Fruit fly (Drosophila melanogaster) whole organism, embryonic: ENCODE measurements around the gene Cep97.

Experiments used
- Adf1 ChIP-seq: fragments of 200-800 bp; sonication (Bioruptor generic); IDR thresholded peaks from 2 replicates; pipeline ENCODE4 v1.3.6; 2022; ENCODE audit warnings: missing biosample characterization, missing genetic modification characterization
- Atf-2 ChIP-seq: fragments of 200-800 bp; sonication (Bioruptor generic); optimal IDR thresholded peaks from 2 replicates; lab custom pipeline; 2016; ENCODE audit warnings: missing biosample characterization, missing genetic modification characterization
- CG10267 ChIP-seq: fragments of 200-800 bp; sonication (Bioruptor generic); optimal IDR thresholded peaks from 2 replicates; lab custom pipeline; 2018; ENCODE audit warnings: missing biosample characterization, mild to moderate bottlenecking, missing genetic modification characterization, moderate library complexity
- CG10979 ChIP-seq: fragments of 200-800 bp; sonication (Bioruptor generic); optimal IDR thresholded peaks from 2 replicates; lab custom pipeline; 2018; ENCODE audit warnings: missing biosample characterization, mild to moderate bottlenecking, missing genetic modification characterization, moderate library complexity
- CG11504 ChIP-seq: fragments of 200-800 bp; sonication (Bioruptor generic); optimal IDR thresholded peaks from 3 replicates; lab custom pipeline; 2019; ENCODE audit warnings: missing biosample characterization, mild to moderate bottlenecking, missing genetic modification characterization, moderate library complexity
- CG11696 ChIP-seq: fragments of 200-800 bp; sonication (Bioruptor generic); IDR thresholded peaks from 2 replicates; pipeline ENCODE4 v1.3.6; 2022; ENCODE audit warnings: missing biosample characterization, missing genetic modification characterization
- CG12104 ChIP-seq: fragments of 200-800 bp; sonication (Bioruptor generic); optimal IDR thresholded peaks from 3 replicates; lab custom pipeline; 2016; ENCODE audit warnings: missing biosample characterization, missing genetic modification characterization
- CG12942 ChIP-seq: fragments of 200-800 bp; sonication (Bioruptor generic); optimal IDR thresholded peaks from 3 replicates; lab custom pipeline; 2016; ENCODE audit warnings: missing biosample characterization, missing genetic modification characterization
- CG15269 ChIP-seq: fragments of 200-800 bp; sonication (Bioruptor generic); optimal IDR thresholded peaks from 2 replicates; lab custom pipeline; 2018; ENCODE audit warnings: missing biosample characterization, mild to moderate bottlenecking, missing genetic modification characterization, moderate library complexity
- CG17829 ChIP-seq: fragments of 200-800 bp; optimal IDR thresholded peaks from 2 replicates; lab custom pipeline; 2019; ENCODE audit warnings: missing biosample characterization, mild to moderate bottlenecking, missing genetic modification characterization, moderate library complexity
- CG2875 ChIP-seq: fragments of 200-800 bp; sonication (Bioruptor generic); optimal IDR thresholded peaks from 2 replicates; lab custom pipeline; 2017; ENCODE audit warnings: missing biosample characterization, mild to moderate bottlenecking, missing genetic modification characterization, missing genetic modification reagents
- CG31224 ChIP-seq: fragments of 200-800 bp; sonication (Bioruptor generic); IDR thresholded peaks from 2 replicates; pipeline ENCODE4 v1.3.6; 2022; ENCODE audit warnings: missing biosample characterization, missing genetic modification characterization
- CG3281 ChIP-seq: fragments of 200-800 bp; sonication (Bioruptor generic); optimal IDR thresholded peaks from 3 replicates; lab custom pipeline; 2017; ENCODE audit warnings: missing biosample characterization, mild to moderate bottlenecking, missing genetic modification characterization
- CG4404 ChIP-seq: fragments of 200-800 bp; sonication (Bioruptor generic); IDR thresholded peaks from 2 replicates; pipeline ENCODE4 v1.3.6; 2022; ENCODE audit warnings: missing biosample characterization, missing genetic modification characterization
- CG5953 ChIP-seq: fragments of 200-800 bp; sonication (Bioruptor generic); IDR thresholded peaks from 2 replicates; pipeline ENCODE4 v1.3.6; 2022; ENCODE audit warnings: missing biosample characterization, missing genetic modification characterization
- CG6791 ChIP-seq: fragments of 200-800 bp; sonication (Bioruptor generic); IDR thresholded peaks from 3 replicates; pipeline ENCODE4 v1.3.6; 2022; ENCODE audit warnings: missing biosample characterization, missing genetic modification characterization; ENCODE audit not compliant: partially characterized antibody
- CG6854 ChIP-seq: fragments of 200-800 bp; sonication (Bioruptor generic); optimal IDR thresholded peaks from 3 replicates; lab custom pipeline; 2017; ENCODE audit warnings: missing biosample characterization, mild to moderate bottlenecking, missing genetic modification characterization
- CG7839 ChIP-seq: fragments of 200-800 bp; sonication (Bioruptor generic); optimal IDR thresholded peaks from 3 replicates; lab custom pipeline; 2018; ENCODE audit warnings: missing biosample characterization, mild to moderate bottlenecking, missing genetic modification characterization, moderate library complexity
- CG8388 ChIP-seq: fragments of 200-800 bp; sonication (Bioruptor generic); optimal IDR thresholded peaks from 2 replicates; lab custom pipeline; 2019; ENCODE audit warnings: missing biosample characterization, mild to moderate bottlenecking, missing genetic modification characterization, moderate library complexity
- Camta ChIP-seq: fragments of 200-800 bp; sonication (Bioruptor generic); optimal IDR thresholded peaks from 2 replicates; lab custom pipeline; 2016; ENCODE audit warnings: missing biosample characterization, missing genetic modification characterization
- D19A ChIP-seq: fragments of 200-800 bp; optimal IDR thresholded peaks from 3 replicates; lab custom pipeline; 2019; ENCODE audit warnings: missing biosample characterization, mild to moderate bottlenecking, missing genetic modification characterization, moderate library complexity
- Dek ChIP-seq: fragments of 200-800 bp; sonication (Bioruptor generic); optimal IDR thresholded peaks from 3 replicates; lab custom pipeline; 2019; ENCODE audit warnings: missing biosample characterization, mild to moderate bottlenecking, missing genetic modification characterization, moderate library complexity
- Dfd ChIP-seq, 2 experiments: fragments of >200 bp; optimal IDR thresholded peaks; 2 replicates each; lab custom pipeline; 2017; ENCODE audit warnings: missing biosample characterization in 2 of 2, missing genetic modification characterization in 2 of 2
- H2.0 ChIP-seq: fragments of 200-800 bp; sonication (Bioruptor generic); IDR thresholded peaks from 2 replicates; pipeline ENCODE4 v1.3.6; 2022; ENCODE audit warnings: missing biosample characterization, missing genetic modification characterization
- Hr51 ChIP-seq, 2 experiments: fragments of 200-800 bp; sonication (Bioruptor generic); optimal IDR thresholded peaks; 2 replicates in 1 of 2; 3 replicates in 1 of 2; lab custom pipeline; 2016 to 2018; ENCODE audit warnings: missing biosample characterization in 2 of 2, missing genetic modification characterization in 2 of 2, mild to moderate bottlenecking in 1 of 2, moderate library complexity in 1 of 2
- Lhr ChIP-seq: fragments of 200-800 bp; sonication (Bioruptor generic); optimal IDR thresholded peaks from 3 replicates; lab custom pipeline; 2017; ENCODE audit warnings: mild to moderate bottlenecking, missing biosample characterization, missing genetic modification reagents, missing genetic modification characterization
- Mad ChIP-seq: fragments of 200-800 bp; sonication (Bioruptor generic); optimal IDR thresholded peaks from 2 replicates; lab custom pipeline; 2016; ENCODE audit warnings: missing biosample characterization, missing genetic modification characterization
- Myb ChIP-seq: fragments of 200-800 bp; sonication (Bioruptor generic); optimal IDR thresholded peaks from 2 replicates; lab custom pipeline; 2016; ENCODE audit warnings: missing biosample characterization, missing genetic modification characterization
- NFAT ChIP-seq: fragments of 200-800 bp; sonication (Bioruptor generic); IDR thresholded peaks from 2 replicates; pipeline ENCODE4 v1.3.6; 2022; ENCODE audit warnings: missing biosample characterization, missing genetic modification characterization
- Oli ChIP-seq: fragments of 200-800 bp; sonication (Bioruptor generic); optimal IDR thresholded peaks from 2 replicates; lab custom pipeline; 2018; ENCODE audit warnings: missing biosample characterization, mild to moderate bottlenecking, missing genetic modification characterization, moderate library complexity
- ac ChIP-seq: fragments of 200-800 bp; sonication (Bioruptor generic); optimal IDR thresholded peaks from 3 replicates; lab custom pipeline; 2017; ENCODE audit warnings: missing biosample characterization, mild to moderate bottlenecking, missing genetic modification characterization
- bcd ChIP-seq: fragments of 200-800 bp; sonication (Bioruptor generic); optimal IDR thresholded peaks from 2 replicates; lab custom pipeline; 2017; ENCODE audit warnings: missing biosample characterization, mild to moderate bottlenecking, missing genetic modification characterization
- dimm ChIP-seq: fragments of 200-800 bp; sonication (Bioruptor generic); IDR thresholded peaks from 2 replicates; pipeline ENCODE4 v1.3.6; 2022; ENCODE audit warnings: missing biosample characterization, missing genetic modification characterization
- dm ChIP-seq: fragments of 200-800 bp; sonication (Bioruptor generic); optimal IDR thresholded peaks from 3 replicates; lab custom pipeline; 2016; ENCODE audit warnings: missing biosample characterization, missing genetic modification characterization
- gem ChIP-seq: fragments of 200-800 bp; sonication (Bioruptor generic); optimal IDR thresholded peaks from 2 replicates; lab custom pipeline; 2019; ENCODE audit warnings: missing biosample characterization, mild to moderate bottlenecking, missing genetic modification characterization, moderate library complexity
- lola ChIP-seq, 3 experiments: fragments of >200 bp in 2 of 3; fragments of 200-800 bp in 1 of 3; sonication (Bioruptor generic) in 1 of 3; optimal IDR thresholded peaks; 2 replicates each; lab custom pipeline; 2017 to 2019; ENCODE audit warnings: missing biosample characterization in 3 of 3, missing genetic modification characterization in 3 of 3, mild to moderate bottlenecking in 1 of 3, moderate library complexity in 1 of 3
- lov ChIP-seq, 2 experiments: fragments of 200-800 bp in 1 of 2; fragments of >200 bp in 1 of 2; sonication (Bioruptor generic) in 1 of 2; IDR thresholded peaks in 1 of 2; optimal IDR thresholded peaks in 1 of 2; 2 replicates in 1 of 2; 3 replicates in 1 of 2; pipeline versions ENCODE4 v1.3.6 to Lab custom; 2017 to 2022; ENCODE audit warnings: missing biosample characterization in 1 of 2, missing genetic modification characterization in 1 of 2
- maf-S ChIP-seq: fragments of 200-800 bp; sonication (Bioruptor generic); optimal IDR thresholded peaks from 2 replicates; lab custom pipeline; 2016; ENCODE audit warnings: missing biosample characterization, missing genetic modification characterization
- nerfin-1 ChIP-seq: fragments of 200-800 bp; sonication (Bioruptor generic); optimal IDR thresholded peaks from 3 replicates; lab custom pipeline; 2019; ENCODE audit warnings: missing biosample characterization, mild to moderate bottlenecking, missing genetic modification characterization, moderate library complexity
- phol ChIP-seq: fragments of 200-800 bp; sonication (Bioruptor generic); optimal IDR thresholded peaks from 3 replicates; lab custom pipeline; 2018; ENCODE audit warnings: missing biosample characterization, mild to moderate bottlenecking, missing genetic modification characterization, moderate library complexity
- pros ChIP-seq: fragments of 200-800 bp; sonication (Bioruptor generic); optimal IDR thresholded peaks from 3 replicates; lab custom pipeline; 2019; ENCODE audit warnings: missing biosample characterization, mild to moderate bottlenecking, missing genetic modification characterization, moderate library complexity
- schlank ChIP-seq: fragments of 200-800 bp; sonication (Bioruptor generic); optimal IDR thresholded peaks from 2 replicates; lab custom pipeline; 2018; ENCODE audit warnings: missing biosample characterization, mild to moderate bottlenecking, missing genetic modification characterization
- sima ChIP-seq: fragments of 200-800 bp; sonication (Bioruptor generic); optimal IDR thresholded peaks from 2 replicates; lab custom pipeline; 2016; ENCODE audit warnings: missing biosample characterization, missing genetic modification characterization
- slou ChIP-seq: fragments of 200-800 bp; sonication (Bioruptor generic); optimal IDR thresholded peaks from 3 replicates; lab custom pipeline; 2016; ENCODE audit warnings: missing biosample characterization, missing genetic modification characterization
- slp2 ChIP-seq: fragments of 200-800 bp; sonication (Bioruptor generic); optimal IDR thresholded peaks from 2 replicates; lab custom pipeline; 2016; ENCODE audit warnings: missing biosample characterization, missing genetic modification characterization
- tap ChIP-seq: fragments of 200-800 bp; optimal IDR thresholded peaks from 3 replicates; lab custom pipeline; 2019; ENCODE audit warnings: missing biosample characterization, mild to moderate bottlenecking, missing genetic modification characterization, moderate library complexity
- ttk ChIP-seq: fragments of 200-800 bp; sonication (Bioruptor generic); IDR thresholded peaks from 2 replicates; pipeline ENCODE4 v2.1.2; 2022; ENCODE audit warnings: missing biosample characterization, missing genetic modification characterization
- unpg ChIP-seq: fragments of 200-800 bp; sonication (Bioruptor generic); optimal IDR thresholded peaks from 3 replicates; lab custom pipeline; 2018; ENCODE audit warnings: missing biosample characterization, mild to moderate bottlenecking, missing genetic modification characterization, moderate library complexity
- vvl ChIP-seq: fragments of 200-800 bp; sonication (Bioruptor generic); IDR thresholded peaks from 2 replicates; pipeline ENCODE4 v1.3.6; 2022; ENCODE audit warnings: missing biosample characterization, missing genetic modification characterization

Cep97 gene

dm6 chr2L:3844898-3845713 is 22.4 kb upstream of the Cep97 start:
- peak; percentile 24 for TF ChIP-seq CG8388 (GFP tag; lab: Kevin White, UChicago)
- TF ChIP-seq Dfd (GFP tag; optimal IDR thresholded peaks at IDR 0.05; lab: Kevin White, UChicago): no peak
- TF ChIP-seq maf-S (GFP tag; lab: Kevin White, UChicago): no peak
- TF ChIP-seq CG3281 (GFP tag; lab: Kevin White, UChicago): no peak
- TF ChIP-seq CG5953 (GFP tag; lab: Robert Waterston, UW): no peak
- no peak for TF ChIP-seq CG31224 (GFP tag; lab: Robert Waterston, UW)
- peak; percentile 62 for TF ChIP-seq nerfin-1 (tag; lab: Kevin White, UChicago)
- no peak for TF ChIP-seq CG4404 (GFP tag; lab: Robert Waterston, UW)
- TF ChIP-seq H2.0: no peak
- no peak for TF ChIP-seq slou (GFP tag; lab: Kevin White, UChicago)
- peak; percentile 27 for TF ChIP-seq Oli (tag; lab: Kevin White, UChicago)
- peak; percentile 19 for TF ChIP-seq D19A (tag; lab: Kevin White, UChicago)
- no peak for TF ChIP-seq lov (optimal IDR thresholded peaks at IDR 0.05; lab: Kevin White, UChicago)
- TF ChIP-seq lov (GFP tag; IDR thresholded peaks at IDR 0.05; lab: Robert Waterston, UW): no peak
- TF ChIP-seq CG12942 (GFP tag; lab: Kevin White, UChicago): no peak
- peak; percentile 24 for TF ChIP-seq unpg
- TF ChIP-seq CG15269: no peak
- TF ChIP-seq CG17829 (tag; lab: Kevin White, UChicago): peak; percentile 42
- no peak for TF ChIP-seq Myb (GFP tag; lab: Kevin White, UChicago)
- TF ChIP-seq CG12104 (GFP tag; lab: Kevin White, UChicago): no peak
- peak; percentile 52 for TF ChIP-seq CG10979
- TF ChIP-seq sima: no peak
- no peak for TF ChIP-seq NFAT (GFP tag; lab: Robert Waterston, UW)
- TF ChIP-seq dimm: no peak
- TF ChIP-seq slp2: no peak
- no peak for TF ChIP-seq CG6854
- no peak for TF ChIP-seq tap (tag; lab: Kevin White, UChicago)
- TF ChIP-seq CG11504 (tag; lab: Kevin White, UChicago): peak; percentile 34
- TF ChIP-seq gem (tag; lab: Kevin White, UChicago): peak; percentile 63
- TF ChIP-seq ac: peak; percentile 1
- no peak for TF ChIP-seq vvl (GFP tag; lab: Robert Waterston, UW)
- no peak for TF ChIP-seq Lhr (GFP tag; lab: Kevin White, UChicago)
- no peak for TF ChIP-seq Atf-2
- TF ChIP-seq CG10267 (tag; lab: Kevin White, UChicago): peak; percentile 46
- no peak for TF ChIP-seq dm (GFP tag; lab: Kevin White, UChicago)
- TF ChIP-seq CG7839 (tag; lab: Kevin White, UChicago): peak; percentile 31
- TF ChIP-seq CG6791 (GFP tag; lab: Robert Waterston, UW): no peak
- TF ChIP-seq ttk (GFP tag; lab: Robert Waterston, UW): no peak
- TF ChIP-seq pros (GFP tag; lab: Kevin White, UChicago): peak; percentile 77
- TF ChIP-seq phol (tag; lab: Kevin White, UChicago): peak; percentile 36
- no peak for TF ChIP-seq Mad
- no peak for TF ChIP-seq Camta (GFP tag; lab: Kevin White, UChicago)
- no peak for TF ChIP-seq Dek
- no peak for TF ChIP-seq Hr51 (GFP tag; optimal IDR thresholded peaks at IDR 0.05; lab: Kevin White, UChicago)
- no peak for TF ChIP-seq CG11696 (GFP tag; lab: Robert Waterston, UW)
- peak in 1 of 3 experiments; percentile 58 for TF ChIP-seq lola (GFP tag; optimal IDR thresholded peaks at IDR 0.05; lab: Kevin White, UChicago)
- peak; percentile 5 for TF ChIP-seq CG2875 (GFP tag; lab: Kevin White, UChicago)
- TF ChIP-seq Adf1 (GFP tag; lab: Robert Waterston, UW): no peak
- no peak for TF ChIP-seq bcd
- TF ChIP-seq schlank (tag; lab: Kevin White, UChicago): no peak
